Worm (Caenorhabditis elegans): Measurements from ENCODE around the gene gadr-4.

DNA sequence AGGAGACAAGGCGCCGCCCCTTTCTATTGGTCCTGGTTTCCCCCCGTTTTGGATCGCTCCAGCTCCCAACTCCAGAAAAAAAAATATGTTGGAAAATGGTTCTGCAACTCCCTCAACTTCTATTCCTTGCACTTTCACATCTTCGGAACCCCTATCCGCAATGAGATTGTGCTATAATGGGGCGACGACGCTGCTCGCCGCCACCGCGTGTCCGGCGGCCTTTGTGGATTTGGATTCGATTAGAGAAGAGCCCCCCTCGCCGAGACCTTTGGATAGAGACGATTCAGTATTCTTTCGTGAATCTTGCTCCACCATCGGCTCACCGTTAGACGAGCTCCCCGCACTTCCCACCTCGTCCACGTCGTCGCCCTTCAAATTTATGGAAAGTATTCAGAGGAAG lies 44.8 kb upstream of the gadr-4 start:
- no peak for TF ChIP-seq ztf-4 (tag; optimal IDR thresholded peaks at IDR 0.05)
- no peak for TF ChIP-seq snpc-4 (tag; optimal IDR thresholded peaks at IDR 0.05)

Data from whole organism, L1 larva.